Worm (Caenorhabditis elegans): ENCODE results near the gene lys-2.

Gene lys-2

DNA sequence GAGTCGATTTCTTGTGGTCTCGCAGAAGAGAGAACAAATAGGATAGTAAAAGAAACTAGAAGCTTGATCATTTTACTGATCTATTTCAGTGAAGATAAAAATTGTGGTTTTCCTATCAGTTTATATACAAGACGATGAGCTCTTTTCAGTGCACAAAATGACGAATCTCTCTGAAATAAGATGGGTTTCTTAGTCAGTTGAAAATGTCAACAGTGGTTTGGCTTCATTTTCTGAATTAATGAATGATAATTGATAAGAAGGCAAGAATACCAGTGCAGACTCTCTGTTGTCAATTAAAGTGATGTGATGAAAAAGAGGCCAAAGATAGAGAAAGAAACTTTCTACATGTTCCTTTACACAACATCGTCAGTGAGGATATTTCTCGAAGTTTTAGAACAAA is at the start of gene lys-2:
TSS of gene lys-2 (minus strand) at position 101 of the 400 bp plus-strand sequence.
- no peak for TF ChIP-seq sox-2 (GFP tag; IDR thresholded peaks at IDR 0.05)
- TF ChIP-seq ceh-18 (tag; optimal IDR thresholded peaks at IDR 0.05): no peak
- TF ChIP-seq mec-3 (tag; optimal IDR thresholded peaks at IDR 0.05; ENCODE audit: borderline replicate concordance): no peak
- no peak for TF ChIP-seq sox-4 (tag; optimal IDR thresholded peaks at IDR 0.05)
- TF ChIP-seq fax-1 (tag; optimal IDR thresholded peaks at IDR 0.05): no peak
- no peak for TF ChIP-seq ceh-19 (GFP tag; optimal IDR thresholded peaks at IDR 0.05)
- no peak for TF ChIP-seq hlh-6 (tag; optimal IDR thresholded peaks at IDR 0.05)
- TF ChIP-seq F13H6.1 (tag; optimal IDR thresholded peaks at IDR 0.05): no peak

DNA sequence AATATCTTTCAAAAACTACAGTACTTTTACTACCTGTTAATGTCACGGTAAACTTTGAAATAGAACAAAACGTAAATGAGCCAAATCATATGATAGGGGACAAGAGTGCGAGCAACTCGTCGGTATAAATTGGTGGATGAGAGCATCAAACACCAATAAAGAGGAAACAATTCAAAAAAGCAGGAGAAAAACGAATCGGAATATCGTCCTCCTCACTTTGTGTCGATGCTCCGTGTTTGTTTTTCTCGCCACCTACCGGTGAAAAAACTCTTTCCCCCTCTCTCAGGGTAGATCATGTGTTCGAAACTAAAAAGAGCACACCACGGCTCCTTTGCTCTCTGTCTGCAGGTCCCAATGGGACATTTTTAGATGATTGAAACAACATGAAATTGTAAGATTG is 46.8 kb upstream of the lys-2 start:
- TF ChIP-seq nfya-1 (tag; optimal IDR thresholded peaks at IDR 0.05): no peak
- no peak for TF ChIP-seq nhr-232 (tag; optimal IDR thresholded peaks at IDR 0.05)
- TF ChIP-seq pha-2 (tag; optimal IDR thresholded peaks at IDR 0.05): no peak
- no peak for TF ChIP-seq madf-2 (tag; optimal IDR thresholded peaks at IDR 0.05)
- TF ChIP-seq sox-2 (GFP tag; IDR thresholded peaks at IDR 0.05): no peak
- TF ChIP-seq fkh-10 (GFP tag; optimal IDR thresholded peaks at IDR 0.05): no peak
- TF ChIP-seq eyg-1 (tag; optimal IDR thresholded peaks at IDR 0.05): no peak
- TF ChIP-seq unc-86 (tag; optimal IDR thresholded peaks at IDR 0.05): no peak
- TF ChIP-seq ref-2 (tag; optimal IDR thresholded peaks at IDR 0.05): no peak

DNA sequence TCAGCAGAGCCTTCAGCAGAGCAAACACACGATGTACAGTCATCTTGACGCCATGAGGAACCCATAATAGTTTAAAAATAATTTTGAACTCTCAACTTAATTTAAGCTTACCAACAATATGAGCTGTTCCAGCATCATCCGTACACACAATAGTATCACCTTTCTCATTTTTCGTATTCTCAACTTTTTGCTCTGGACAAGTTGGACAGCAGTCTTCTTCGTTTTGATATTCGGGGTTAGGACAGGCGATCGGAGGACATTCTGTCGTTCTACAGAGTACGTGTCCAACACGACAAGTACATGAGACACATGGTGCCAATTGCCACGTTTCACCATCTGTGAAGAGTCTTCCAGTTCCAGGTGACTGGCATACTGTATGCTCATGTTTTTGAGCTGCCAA is 42.3 kb upstream of the lys-2 start:
- no peak for TF ChIP-seq ceh-22 (tag; optimal IDR thresholded peaks at IDR 0.05)
- no peak for TF ChIP-seq ceh-6 (GFP tag; optimal IDR thresholded peaks at IDR 0.05)
- no peak for TF ChIP-seq ceh-14 (tag; optimal IDR thresholded peaks at IDR 0.05)
- TF ChIP-seq hlh-6 (tag; optimal IDR thresholded peaks at IDR 0.05): no peak
- TF ChIP-seq ama-1 (optimal IDR thresholded peaks at IDR 0.05): no peak
- TF ChIP-seq sox-4 (tag; optimal IDR thresholded peaks at IDR 0.05): no peak
- TF ChIP-seq pag-3 (tag; optimal IDR thresholded peaks at IDR 0.05; ENCODE audit: borderline replicate concordance): no peak
- TF ChIP-seq pat-9 (tag; optimal IDR thresholded peaks at IDR 0.05): no peak
- no peak for TF ChIP-seq nfya-1 (tag; optimal IDR thresholded peaks at IDR 0.05)
- no peak for TF ChIP-seq fkh-6 (tag; optimal IDR thresholded peaks at IDR 0.05)
- TF ChIP-seq ceh-19 (GFP tag; optimal IDR thresholded peaks at IDR 0.05): no peak
- no peak for TF ChIP-seq madf-2 (tag; optimal IDR thresholded peaks at IDR 0.05)

DNA sequence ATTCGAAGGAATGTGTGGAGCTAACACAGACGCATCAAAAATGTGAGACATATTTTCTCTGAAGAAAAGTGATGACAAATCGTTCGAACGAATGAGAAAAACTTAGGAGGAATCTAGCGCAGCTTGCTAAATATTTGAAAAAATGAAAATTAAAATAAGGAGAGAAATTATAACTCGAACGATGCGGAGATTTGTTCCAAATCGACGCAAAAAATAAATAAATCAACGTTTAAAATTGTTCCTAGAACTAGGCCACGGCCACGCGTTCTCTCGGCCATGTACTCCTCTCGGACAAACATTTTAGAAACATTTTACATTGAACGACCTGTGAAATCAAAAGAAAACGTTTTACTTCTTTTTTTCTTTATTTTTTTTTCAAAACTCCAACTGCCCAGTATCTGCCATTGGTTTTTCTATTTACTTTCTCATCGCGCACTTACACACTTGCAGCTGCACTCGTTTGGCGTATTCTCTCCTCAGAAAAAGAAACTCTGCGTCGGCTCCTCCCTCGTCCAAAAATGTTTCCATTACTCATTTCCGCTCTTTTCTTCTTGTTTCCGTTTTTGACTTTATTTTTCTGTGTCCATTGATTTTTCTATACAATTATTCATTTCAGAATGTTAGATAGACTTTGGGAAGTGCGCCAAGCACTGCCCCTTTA is 39.0 kb upstream of the lys-2 start, which contains the start of the genes gna-1 and B0024.13:
TSS of gene gna-1 (minus strand) at position 51 of the 661 bp plus-strand sequence.
TSS of gene B0024.13 (plus strand) at position 611 of the 661 bp plus-strand sequence.
- no peak for TF ChIP-seq eyg-1 (tag; optimal IDR thresholded peaks at IDR 0.05)
- peak; percentile 2 for TF ChIP-seq lim-6 (tag; optimal IDR thresholded peaks at IDR 0.05)
- no peak for TF ChIP-seq madf-2 (tag; optimal IDR thresholded peaks at IDR 0.05)
- TF ChIP-seq C08G9.2 (tag; optimal IDR thresholded peaks at IDR 0.05): peak; percentile 82
- TF ChIP-seq tbx-2 (tag; optimal IDR thresholded peaks at IDR 0.05): peak; percentile 63
- peak; percentile 66 for TF ChIP-seq zip-5 (tag; optimal IDR thresholded peaks at IDR 0.05)
- TF ChIP-seq ets-4 (tag; optimal IDR thresholded peaks at IDR 0.05): peak; percentile 22
- no peak for TF ChIP-seq ttx-3 (tag; optimal IDR thresholded peaks at IDR 0.05)
- no peak for TF ChIP-seq ceh-48 (tag; optimal IDR thresholded peaks at IDR 0.05)
- TF ChIP-seq ceh-34 (tag; optimal IDR thresholded peaks at IDR 0.05): no peak
- TF ChIP-seq unc-42 (tag; optimal IDR thresholded peaks at IDR 0.05): peak; percentile 54
- TF ChIP-seq sox-4 (tag; optimal IDR thresholded peaks at IDR 0.05): no peak
- peak; percentile 76 for TF ChIP-seq ceh-2 (tag; optimal IDR thresholded peaks at IDR 0.05)
- TF ChIP-seq ama-1 (optimal IDR thresholded peaks at IDR 0.05): no peak
- TF ChIP-seq elt-2 (tag; optimal IDR thresholded peaks at IDR 0.05): no peak
- TF ChIP-seq elt-4 (tag; optimal IDR thresholded peaks at IDR 0.05): no peak
- no peak for TF ChIP-seq dmd-4 (tag; optimal IDR thresholded peaks at IDR 0.05; ENCODE audit: borderline replicate concordance)
- TF ChIP-seq pha-2 (tag; optimal IDR thresholded peaks at IDR 0.05): no peak
- no peak for TF ChIP-seq ahr-1 (tag; optimal IDR thresholded peaks at IDR 0.05)
- no peak for TF ChIP-seq pag-3 (tag; optimal IDR thresholded peaks at IDR 0.05; ENCODE audit: borderline replicate concordance)
- no peak for TF ChIP-seq fkh-10 (GFP tag; optimal IDR thresholded peaks at IDR 0.05)
- TF ChIP-seq C38D4.7 (GFP tag; optimal IDR thresholded peaks at IDR 0.05): no peak
- TF ChIP-seq nfya-1 (tag; optimal IDR thresholded peaks at IDR 0.05): no peak
- peak; percentile 60 for TF ChIP-seq tbx-7 (tag; optimal IDR thresholded peaks at IDR 0.05)
- TF ChIP-seq fax-1 (tag; optimal IDR thresholded peaks at IDR 0.05): no peak
- peak; percentile 89 for TF ChIP-seq ceh-31 (tag; optimal IDR thresholded peaks at IDR 0.05)
- TF ChIP-seq pat-9 (tag; optimal IDR thresholded peaks at IDR 0.05): no peak

Data from whole organism, late embryonic.